Fruit fly (Drosophila melanogaster) whole organism, embryonic: ENCODE measurements around the gene CG11068.

Source experiments
- Ada2b ChIP-seq: fragments of 200-800 bp; sonication (Bioruptor generic); IDR thresholded peaks from 2 replicates; pipeline ENCODE4 v1.3.6; 2022; ENCODE audit warnings: missing biosample characterization, missing genetic modification characterization
- Aef1 ChIP-seq: fragments of 200-800 bp; sonication (Bioruptor generic); IDR thresholded peaks from 3 replicates; pipeline ENCODE4 v1.3.6; 2022; ENCODE audit warnings: missing biosample characterization, missing genetic modification characterization
- Asciz ChIP-seq: fragments of 200-800 bp; sonication (Bioruptor generic); optimal IDR thresholded peaks from 2 replicates; lab custom pipeline; 2017; ENCODE audit warnings: missing biosample characterization, mild to moderate bottlenecking, missing genetic modification characterization, missing genetic modification reagents
- CG11504 ChIP-seq: fragments of 200-800 bp; sonication (Bioruptor generic); optimal IDR thresholded peaks from 3 replicates; lab custom pipeline; 2019; ENCODE audit warnings: missing biosample characterization, mild to moderate bottlenecking, missing genetic modification characterization, moderate library complexity
- CG11560 ChIP-seq: fragments of 200-800 bp; sonication (Bioruptor generic); IDR thresholded peaks from 3 replicates; pipeline ENCODE4 v1.3.6; 2022; ENCODE audit warnings: missing biosample characterization, missing genetic modification characterization
- CG11696 ChIP-seq: fragments of 200-800 bp; sonication (Bioruptor generic); IDR thresholded peaks from 2 replicates; pipeline ENCODE4 v1.3.6; 2022; ENCODE audit warnings: missing biosample characterization, missing genetic modification characterization
- CG13894 ChIP-seq: fragments of 200-800 bp; sonication (Bioruptor generic); optimal IDR thresholded peaks from 3 replicates; lab custom pipeline; 2018; ENCODE audit warnings: missing biosample characterization, mild to moderate bottlenecking, missing genetic modification characterization, moderate library complexity
- CG1529 ChIP-seq: fragments of 200-800 bp; sonication (Bioruptor generic); optimal IDR thresholded peaks from 3 replicates; lab custom pipeline; 2018; ENCODE audit warnings: missing biosample characterization, missing genetic modification characterization
- CG15696 ChIP-seq: fragments of 200-800 bp; sonication (Bioruptor generic); optimal IDR thresholded peaks from 2 replicates; lab custom pipeline; 2019; ENCODE audit warnings: missing biosample characterization, mild to moderate bottlenecking, missing genetic modification characterization, moderate library complexity
- CG2129 ChIP-seq: fragments of 200-800 bp; sonication (Bioruptor generic); IDR thresholded peaks from 2 replicates; pipeline ENCODE4 v1.3.6; 2022; ENCODE audit warnings: missing biosample characterization, missing genetic modification characterization; ENCODE audit not compliant: partially characterized antibody
- CG30403 ChIP-seq: fragments of 200-800 bp; sonication (Bioruptor generic); optimal IDR thresholded peaks from 3 replicates; lab custom pipeline; 2016; ENCODE audit warnings: missing biosample characterization, missing genetic modification characterization
- CG4707 ChIP-seq: fragments of 200-800 bp; sonication (Bioruptor generic); optimal IDR thresholded peaks from 2 replicates; lab custom pipeline; 2018; ENCODE audit warnings: missing biosample characterization, mild to moderate bottlenecking, missing genetic modification characterization, moderate library complexity
- CG6791 ChIP-seq: fragments of 200-800 bp; sonication (Bioruptor generic); IDR thresholded peaks from 3 replicates; pipeline ENCODE4 v1.3.6; 2022; ENCODE audit warnings: missing biosample characterization, missing genetic modification characterization; ENCODE audit not compliant: partially characterized antibody
- CG7372 ChIP-seq: fragments of 200-800 bp; sonication (Bioruptor generic); IDR thresholded peaks from 2 replicates; pipeline ENCODE4 v1.3.6; 2022; ENCODE audit warnings: missing biosample characterization, missing genetic modification characterization
- CG9932 ChIP-seq: fragments of 200-800 bp; sonication (Bioruptor generic); IDR thresholded peaks from 2 replicates; pipeline ENCODE4 v1.3.6; 2022; ENCODE audit warnings: missing biosample characterization, missing genetic modification characterization
- CTCF ChIP-seq: fragments of 200-800 bp; sonication (Bioruptor generic); optimal IDR thresholded peaks from 2 replicates; lab custom pipeline; 2017; ENCODE audit warnings: missing biosample characterization, mild to moderate bottlenecking, missing genetic modification characterization, moderate library complexity
- Dref ChIP-seq: fragments of 200-800 bp; sonication (Bioruptor generic); IDR thresholded peaks from 2 replicates; pipeline ENCODE4 v1.3.6; 2022; ENCODE audit warnings: missing biosample characterization, missing genetic modification characterization
- Drgx ChIP-seq: fragments of 200-800 bp; sonication (Bioruptor generic); IDR thresholded peaks from 2 replicates; pipeline ENCODE4 v1.3.6; 2022; ENCODE audit warnings: missing biosample characterization, missing genetic modification characterization
- Fer3 ChIP-seq: fragments of 200-800 bp; sonication (Bioruptor generic); optimal IDR thresholded peaks from 2 replicates; lab custom pipeline; 2018; ENCODE audit warnings: missing biosample characterization, mild to moderate bottlenecking, missing genetic modification characterization, moderate library complexity
- Gug ChIP-seq: fragments of 200-800 bp; sonication (Bioruptor generic); IDR thresholded peaks from 4 replicates; pipeline ENCODE4 v1.3.6; 2022; ENCODE audit warnings: missing biosample characterization, missing genetic modification characterization
- HmgZ ChIP-seq: fragments of 200-800 bp; sonication (Bioruptor generic); optimal IDR thresholded peaks from 2 replicates; lab custom pipeline; 2018; ENCODE audit warnings: missing biosample characterization, mild to moderate bottlenecking, missing genetic modification characterization
- Hr39 ChIP-seq: fragments of >200 bp; optimal IDR thresholded peaks from 2 replicates; lab custom pipeline; 2017
- Hsf ChIP-seq: fragments of 200-800 bp; sonication (Bioruptor generic); optimal IDR thresholded peaks from 3 replicates; lab custom pipeline; 2016; ENCODE audit warnings: missing biosample characterization, missing genetic modification characterization
- Lim3 ChIP-seq: fragments of 200-800 bp; sonication (Bioruptor generic); IDR thresholded peaks from 2 replicates; pipeline ENCODE4 v1.3.6; 2022; ENCODE audit warnings: missing biosample characterization, missing genetic modification characterization
- Lpt ChIP-seq: fragments of >200 bp; optimal IDR thresholded peaks from 2 replicates; lab custom pipeline; 2018; ENCODE audit warnings: missing biosample characterization, missing genetic modification characterization
- Max ChIP-seq: fragments of 200-800 bp; sonication (Bioruptor generic); optimal IDR thresholded peaks from 2 replicates; lab custom pipeline; 2016; ENCODE audit warnings: missing biosample characterization, mild to moderate bottlenecking, missing genetic modification characterization
- Spps ChIP-seq: fragments of 200-800 bp; sonication (Bioruptor generic); optimal IDR thresholded peaks from 2 replicates; lab custom pipeline; 2018; ENCODE audit warnings: missing biosample characterization, mild to moderate bottlenecking, missing genetic modification characterization
- Usf ChIP-seq: fragments of 200-800 bp; sonication (Bioruptor generic); optimal IDR thresholded peaks from 2 replicates; lab custom pipeline; 2017; ENCODE audit warnings: missing genotype, missing biosample characterization, missing genetic modification characterization
- bigmax ChIP-seq: fragments of 200-800 bp; sonication (Bioruptor generic); optimal IDR thresholded peaks from 2 replicates; lab custom pipeline; 2018; ENCODE audit warnings: missing biosample characterization, mild to moderate bottlenecking, missing genetic modification characterization
- dan ChIP-seq: fragments of 200-800 bp; sonication (Bioruptor generic); IDR thresholded peaks from 2 replicates; pipeline ENCODE4 v1.3.6; 2022; ENCODE audit warnings: missing biosample characterization, missing genetic modification characterization
- dmrt99B ChIP-seq: fragments of 200-800 bp; sonication (Bioruptor generic); optimal IDR thresholded peaks from 2 replicates; lab custom pipeline; 2018; ENCODE audit warnings: missing biosample characterization, mild to moderate bottlenecking, missing genetic modification characterization, moderate library complexity
- emc ChIP-seq: fragments of 200-800 bp; sonication (Bioruptor generic); optimal IDR thresholded peaks from 2 replicates; lab custom pipeline; 2016; ENCODE audit warnings: missing biosample characterization, missing genetic modification characterization
- gem ChIP-seq: fragments of 200-800 bp; sonication (Bioruptor generic); optimal IDR thresholded peaks from 2 replicates; lab custom pipeline; 2019; ENCODE audit warnings: missing biosample characterization, mild to moderate bottlenecking, missing genetic modification characterization, moderate library complexity
- gt ChIP-seq: fragments of 200-800 bp; sonication (Bioruptor generic); IDR thresholded peaks from 2 replicates; pipeline ENCODE4 v1.3.6; 2022; ENCODE audit warnings: missing biosample characterization, missing genetic modification characterization
- knrl ChIP-seq: fragments of 200-800 bp; sonication (Bioruptor generic); IDR thresholded peaks from 3 replicates; pipeline ENCODE4 v1.3.6; 2022; ENCODE audit warnings: missing biosample characterization, missing genetic modification characterization; ENCODE audit not compliant: partially characterized antibody
- lilli ChIP-seq: fragments of 200-800 bp; sonication (Bioruptor generic); optimal IDR thresholded peaks from 3 replicates; lab custom pipeline; 2016; ENCODE audit warnings: missing biosample characterization, missing genetic modification characterization
- mld ChIP-seq: fragments of 200-800 bp; sonication (Bioruptor generic); IDR thresholded peaks from 3 replicates; pipeline ENCODE4 v1.3.6; 2022; ENCODE audit warnings: missing biosample characterization, missing genetic modification characterization; ENCODE audit not compliant: partially characterized antibody
- nmo ChIP-seq: fragments of 200-800 bp; sonication (Bioruptor generic); optimal IDR thresholded peaks from 2 replicates; lab custom pipeline; 2018; ENCODE audit warnings: missing biosample characterization, mild to moderate bottlenecking, missing genetic modification characterization, moderate library complexity
- pb ChIP-seq: fragments of 200-800 bp; sonication (Bioruptor generic); optimal IDR thresholded peaks from 3 replicates; lab custom pipeline; 2016; ENCODE audit warnings: missing biosample characterization, missing genetic modification characterization
- rib ChIP-seq: fragments of 200-800 bp; sonication (Bioruptor generic); IDR thresholded peaks from 2 replicates; pipeline ENCODE4 v1.3.6; 2022; ENCODE audit warnings: missing biosample characterization, missing genetic modification characterization
- row ChIP-seq: fragments of 200-800 bp; sonication (Bioruptor generic); IDR thresholded peaks from 3 replicates; pipeline ENCODE4 v1.3.6; 2022; ENCODE audit warnings: missing biosample characterization, missing genetic modification characterization
- schlank ChIP-seq: fragments of 200-800 bp; sonication (Bioruptor generic); optimal IDR thresholded peaks from 2 replicates; lab custom pipeline; 2018; ENCODE audit warnings: missing biosample characterization, mild to moderate bottlenecking, missing genetic modification characterization
- sr ChIP-seq: fragments of 200-800 bp; sonication (Bioruptor generic); IDR thresholded peaks from 3 replicates; pipeline ENCODE4 v1.3.6; 2022; ENCODE audit warnings: missing biosample characterization, missing genetic modification characterization
- tx ChIP-seq: fragments of 200-800 bp; sonication (Bioruptor generic); optimal IDR thresholded peaks from 2 replicates; lab custom pipeline; 2016; ENCODE audit warnings: missing biosample characterization, missing genetic modification characterization
- vfl ChIP-seq: fragments of 200-800 bp; sonication (Bioruptor generic); optimal IDR thresholded peaks from 2 replicates; lab custom pipeline; 2016; ENCODE audit warnings: missing biosample characterization, missing genetic modification characterization
- yki ChIP-seq: fragments of >200 bp; optimal IDR thresholded peaks from 3 replicates; lab custom pipeline; 2018
- zfh1 ChIP-seq: fragments of 200-800 bp; sonication (Bioruptor generic); IDR thresholded peaks from 3 replicates; pipeline ENCODE4 v1.3.6; 2022; ENCODE audit warnings: missing biosample characterization, missing genetic modification characterization

The CG11068 gene

DNA sequence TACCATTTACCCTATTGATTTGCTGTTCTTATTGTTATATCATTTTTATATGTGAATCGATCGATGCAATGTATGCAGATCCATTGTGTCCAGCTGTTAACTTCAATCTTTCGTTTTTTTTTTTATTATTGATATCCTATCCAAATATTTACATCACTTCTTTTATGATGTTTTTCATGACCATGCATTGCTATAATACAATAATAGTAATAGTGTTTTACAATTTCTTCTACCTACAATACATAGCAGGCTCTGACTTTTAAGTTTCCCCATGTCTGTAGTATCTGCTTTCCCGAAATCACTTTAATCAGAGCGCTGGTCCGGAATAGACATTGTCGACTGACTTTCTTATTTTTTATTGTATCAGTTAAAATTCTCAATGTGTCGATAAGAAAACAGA, at the start of gene CG11068:
TSS of gene CG11068 (plus strand) at position 301 of the 400 bp plus-strand sequence.
- TF ChIP-seq gem (tag; lab: Kevin White, UChicago) (no peak), CG6791 (GFP tag; lab: Robert Waterston, UW) (no peak), emc (GFP tag; lab: Kevin White, UChicago) (no peak), sr (GFP tag; lab: Robert Waterston, UW) (no peak), Ada2b (GFP tag; lab: Robert Waterston, UW) (no peak), Asciz (GFP tag; lab: Kevin White, UChicago) (no peak), CG2129 (GFP tag; lab: Robert Waterston, UW) (no peak), yki (lab: Kevin White, UChicago) (no peak), lilli (no peak), Lim3 (GFP tag; lab: Robert Waterston, UW) (no peak), Spps (tag; lab: Kevin White, UChicago) (no peak), mld (GFP tag; lab: Robert Waterston, UW) (no peak), CG1529 (GFP tag; lab: Kevin White, UChicago) (no peak), Usf (no peak), dmrt99B (tag; lab: Kevin White, UChicago) (no peak), pb (GFP tag; lab: Kevin White, UChicago) (no peak), dan (no peak), Hr39 (lab: Kevin White, UChicago) (no peak)

DNA sequence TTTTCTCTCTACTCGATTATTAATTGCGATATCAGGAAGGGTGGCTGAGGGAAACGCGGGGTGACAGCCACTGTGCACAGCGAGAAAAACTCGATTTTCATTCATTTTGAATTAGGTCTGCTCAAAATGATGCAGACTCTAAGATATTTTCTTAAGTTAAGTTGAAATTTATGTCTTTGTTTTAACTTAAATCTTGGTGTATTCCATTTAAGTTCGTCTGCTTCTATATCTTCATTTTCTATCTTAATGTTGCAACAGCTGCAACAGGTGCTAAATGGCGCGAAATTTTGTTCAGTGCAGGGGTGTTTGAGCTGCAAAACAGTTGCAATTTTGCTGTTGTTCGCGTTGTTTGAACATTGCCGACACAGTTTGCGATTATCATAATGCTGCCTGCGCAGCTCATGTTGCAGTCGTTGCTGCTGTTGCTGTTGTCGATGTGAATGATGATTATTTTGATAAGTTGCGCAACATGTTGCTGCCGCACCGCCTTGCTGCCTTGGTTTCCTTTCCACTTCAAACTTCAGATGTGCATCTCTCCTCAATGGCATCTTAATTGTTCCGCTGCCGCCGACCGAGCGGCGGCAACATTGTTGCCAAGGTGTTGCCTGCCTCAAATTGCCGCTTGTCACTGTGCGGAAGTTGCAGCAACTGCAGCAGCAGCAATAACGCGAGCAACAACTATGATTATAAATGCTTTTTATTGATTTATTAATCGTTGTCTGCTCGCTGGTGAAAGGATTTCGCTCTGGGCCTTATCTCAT, 48.8 kb upstream of the CG11068 start:
- peak; percentile 17; the same call in 1 of the 2 replicates for TF ChIP-seq Drgx (GFP tag; lab: Robert Waterston, UW)
- TF ChIP-seq CG11504 = peak; percentile 86
- no peak for TF ChIP-seq CG11696 (GFP tag; lab: Robert Waterston, UW)

- TF ChIP-seq Aef1 (GFP tag; lab: Robert Waterston, UW) (no peak), vfl (GFP tag; lab: Kevin White, UChicago) (no peak), CG13894 (no peak), Lpt (no peak), CG7372 (GFP tag; lab: Robert Waterston, UW) (no peak), CG4707 (no peak), tx (GFP tag; lab: Kevin White, UChicago) (no peak)
Measured at dm6 chrX:13907115-13907514, 47.9 kb upstream of the CG11068 start.

dm6 chrX:13909002-13909544, 46.0 kb upstream of the CG11068 start:
- no peak for TF ChIP-seq Hsf (GFP tag; lab: Kevin White, UChicago)
- TF ChIP-seq bigmax = no peak
- TF ChIP-seq zfh1 (GFP tag; lab: Robert Waterston, UW) = 0 out of 3 replicates have a peak, but pooled peaks have one; percentile 28
- TF ChIP-seq gt (GFP tag; lab: Robert Waterston, UW) = no peak
- TF ChIP-seq knrl (GFP tag; lab: Robert Waterston, UW) = no peak
- peak; percentile 78 for TF ChIP-seq CTCF (GFP tag; lab: Kevin White, UChicago)
- TF ChIP-seq Fer3 (tag; lab: Kevin White, UChicago) = no peak
- peak; percentile 2 for TF ChIP-seq nmo (GFP tag; lab: Kevin White, UChicago)
- TF ChIP-seq CG11504 = peak; percentile 76
- no peak for TF ChIP-seq HmgZ (tag; lab: Kevin White, UChicago)
- peak; percentile 63; the same call in 1 of the 2 replicates for TF ChIP-seq Drgx (GFP tag; lab: Robert Waterston, UW)
- TF ChIP-seq rib (GFP tag; lab: Robert Waterston, UW) = no peak
- TF ChIP-seq Gug (GFP tag; lab: Robert Waterston, UW) = no peak
- TF ChIP-seq row (GFP tag; lab: Robert Waterston, UW) = 0 out of 3 replicates have a peak, but pooled peaks have one; percentile 9
- TF ChIP-seq CG15696 = no peak
- TF ChIP-seq CG11560 (tag; lab: Robert Waterston, UW) = no peak
- TF ChIP-seq schlank (tag; lab: Kevin White, UChicago) = no peak
- TF ChIP-seq CG9932 = no peak
- no peak for TF ChIP-seq CG30403
- TF ChIP-seq Max (GFP tag; lab: Kevin White, UChicago) = no peak
- TF ChIP-seq Dref (GFP tag; lab: Robert Waterston, UW) = no peak
